Worm (Caenorhabditis elegans) whole organism, L2 larva: ENCODE results near the gene bus-18.

Experiments used
- C34F6.9 ChIP-seq: fragments of 150-350 bp; optimal IDR thresholded peaks from 2 replicates; lab custom pipeline; 2014; ENCODE audit warnings: missing biosample characterization, missing genetic modification characterization
- F13H6.1 ChIP-seq: sonication (generic microtip); optimal IDR thresholded peaks from 2 replicates; lab custom pipeline; 2016; ENCODE audit warnings: missing genetic modification characterization, missing compliant biosample characterization
- R02D3.7 ChIP-seq: fragments of 150-350 bp; optimal IDR thresholded peaks from 2 replicates; lab custom pipeline; 2014; ENCODE audit warnings: missing biosample characterization, missing genetic modification characterization
- Y55F3AM.14 ChIP-seq: fragments of 200-800 bp; sonication (Bioruptor generic); optimal IDR thresholded peaks from 2 replicates; lab custom pipeline; 2018; ENCODE audit warnings: mild to moderate bottlenecking, missing genetic modification characterization, missing compliant biosample characterization
- ZK546.5 ChIP-seq: sonication (generic microtip); optimal IDR thresholded peaks from 2 replicates; lab custom pipeline; 2017; ENCODE audit warnings: missing biosample characterization, missing genetic modification characterization
- alr-1 ChIP-seq: fragments of 150-350 bp; optimal IDR thresholded peaks from 2 replicates; lab custom pipeline; 2014; ENCODE audit warnings: missing biosample characterization, missing genetic modification characterization
- aly-2 ChIP-seq: fragments of 150-350 bp; optimal IDR thresholded peaks from 2 replicates; lab custom pipeline; 2014; ENCODE audit warnings: missing biosample characterization, missing genetic modification characterization
- blmp-1 ChIP-seq: sonication (generic microtip); optimal IDR thresholded peaks from 2 replicates; lab custom pipeline; 2017; ENCODE audit warnings: missing genetic modification characterization, mild to moderate bottlenecking, missing compliant biosample characterization, antibody characterized with exemption, moderate library complexity; ENCODE audit not compliant: insufficient read depth
- ceh-16 ChIP-seq: fragments of 150-350 bp; optimal IDR thresholded peaks from 2 replicates; lab custom pipeline; 2014; ENCODE audit warnings: missing biosample characterization, missing genetic modification characterization
- ceh-82 ChIP-seq: fragments of 150-350 bp; optimal IDR thresholded peaks from 2 replicates; lab custom pipeline; 2014; ENCODE audit warnings: missing biosample characterization, missing genetic modification characterization
- crh-2 ChIP-seq: sonication (generic microtip); optimal IDR thresholded peaks from 2 replicates; lab custom pipeline; 2017; ENCODE audit warnings: missing biosample characterization, missing genetic modification characterization
- dmd-4 ChIP-seq: sonication (generic microtip); optimal IDR thresholded peaks from 2 replicates; lab custom pipeline; 2017; ENCODE audit warnings: missing biosample characterization, missing genetic modification characterization
- egl-27 ChIP-seq: sonication (generic microtip); optimal IDR thresholded peaks from 3 replicates; lab custom pipeline; 2017; ENCODE audit warnings: missing biosample characterization, missing genetic modification reagents, missing genetic modification characterization
- elt-1 ChIP-seq: fragments of 150-350 bp; optimal IDR thresholded peaks from 2 replicates; lab custom pipeline; 2014; ENCODE audit warnings: missing biosample characterization, missing genetic modification characterization
- fos-1 ChIP-seq: fragments of 150-350 bp; optimal IDR thresholded peaks from 2 replicates; lab custom pipeline; 2014; ENCODE audit warnings: missing biosample characterization, missing genetic modification characterization
- gmeb-1 ChIP-seq: fragments of 150-350 bp; optimal IDR thresholded peaks from 2 replicates; lab custom pipeline; 2014; ENCODE audit warnings: missing biosample characterization, missing genetic modification characterization
- lin-11 ChIP-seq: fragments of 150-350 bp; sonication (generic microtip); optimal IDR thresholded peaks from 2 replicates; lab custom pipeline; 2014; ENCODE audit warnings: missing biosample characterization, missing genetic modification characterization, inconsistent platforms, mixed read lengths
- lin-13 ChIP-seq: fragments of 150-350 bp; optimal IDR thresholded peaks from 2 replicates; lab custom pipeline; 2014; ENCODE audit warnings: missing biosample characterization, missing genetic modification reagents, missing genetic modification characterization
- lin-39 ChIP-seq: fragments of 150-350 bp; optimal IDR thresholded peaks from 2 replicates; lab custom pipeline; 2014; ENCODE audit warnings: missing biosample characterization, missing genetic modification reagents, missing genetic modification characterization
- lsy-2 ChIP-seq, 2 experiments: fragments of 150-350 bp in 1 of 2; sonication (generic microtip) in 1 of 2; optimal IDR thresholded peaks; 2 replicates each; lab custom pipeline; 2014 to 2017; ENCODE audit warnings: missing biosample characterization in 2 of 2, missing genetic modification characterization in 2 of 2
- mbf-1 ChIP-seq: sonication (generic microtip); optimal IDR thresholded peaks from 2 replicates; lab custom pipeline; 2017; ENCODE audit warnings: missing biosample characterization, missing genetic modification characterization
- nhr-10 ChIP-seq: sonication (generic microtip); optimal IDR thresholded peaks from 2 replicates; lab custom pipeline; 2017; ENCODE audit warnings: missing biosample characterization, missing genetic modification characterization
- nhr-11 ChIP-seq: fragments of 150-350 bp; optimal IDR thresholded peaks from 2 replicates; lab custom pipeline; 2014; ENCODE audit warnings: missing biosample characterization, missing genetic modification characterization
- nhr-12 ChIP-seq: fragments of 150-350 bp; optimal IDR thresholded peaks from 2 replicates; lab custom pipeline; 2014; ENCODE audit warnings: missing biosample characterization, missing genetic modification characterization
- nhr-129 ChIP-seq: fragments of 150-350 bp; optimal IDR thresholded peaks from 2 replicates; lab custom pipeline; 2014; ENCODE audit warnings: missing biosample characterization, missing genetic modification characterization
- nhr-21 ChIP-seq: fragments of 150-350 bp; optimal IDR thresholded peaks from 2 replicates; lab custom pipeline; 2014; ENCODE audit warnings: missing biosample characterization, missing genetic modification characterization
- nhr-237 ChIP-seq: fragments of 150-350 bp; optimal IDR thresholded peaks from 2 replicates; lab custom pipeline; 2014; ENCODE audit warnings: missing biosample characterization, missing genetic modification characterization
- nhr-25 ChIP-seq: fragments of 150-350 bp; sonication (generic microtip); optimal IDR thresholded peaks from 3 replicates; lab custom pipeline; 2014; ENCODE audit warnings: missing biosample characterization, missing genetic modification characterization
- nhr-6 ChIP-seq: fragments of 150-350 bp; optimal IDR thresholded peaks from 2 replicates; lab custom pipeline; 2014; ENCODE audit warnings: missing biosample characterization, missing genetic modification characterization
- peb-1 ChIP-seq: fragments of 150-350 bp; optimal IDR thresholded peaks from 2 replicates; lab custom pipeline; 2014; ENCODE audit warnings: missing biosample characterization, missing genetic modification characterization
- skn-1 ChIP-seq: sonication (generic microtip); optimal IDR thresholded peaks from 2 replicates; lab custom pipeline; 2017; ENCODE audit warnings: missing biosample characterization, missing genetic modification characterization
- sma-3 ChIP-seq: sonication (generic microtip); optimal IDR thresholded peaks from 2 replicates; lab custom pipeline; 2016; ENCODE audit warnings: missing genetic modification reagents, missing genetic modification characterization, missing compliant biosample characterization
- sma-9 ChIP-seq, 2 experiments: fragments of 150-350 bp in 1 of 2; sonication (generic microtip) in 1 of 2; optimal IDR thresholded peaks; 2 replicates each; lab custom pipeline; 2014 to 2016; ENCODE audit warnings: missing genetic modification characterization in 2 of 2, mild to moderate bottlenecking in 1 of 2, missing biosample characterization in 1 of 2, missing compliant biosample characterization in 1 of 2, missing genetic modification reagents in 1 of 2, moderate library complexity in 1 of 2
- snpc-4 ChIP-seq: fragments of 150-350 bp; optimal IDR thresholded peaks from 2 replicates; lab custom pipeline; 2014; ENCODE audit warnings: missing biosample characterization, missing genetic modification characterization
- unc-39 ChIP-seq: fragments of 150-350 bp; optimal IDR thresholded peaks from 2 replicates; lab custom pipeline; 2014; ENCODE audit warnings: missing biosample characterization, missing genetic modification characterization
- unc-55 ChIP-seq: fragments of 150-350 bp; sonication (generic microtip); optimal IDR thresholded peaks from 3 replicates; lab custom pipeline; 2014; ENCODE audit warnings: missing biosample characterization, missing genetic modification reagents, missing genetic modification characterization
- ztf-11 ChIP-seq: sonication (generic microtip); optimal IDR thresholded peaks from 2 replicates; lab custom pipeline; 2017; ENCODE audit warnings: missing biosample characterization, missing genetic modification characterization

bus-18 gene

ce11 chrV:11733460-11733859 is 40.1 kb upstream of the bus-18 start, which contains the start of gene npp-22:
Gene npp-22, minus strand, starts transcription at chrV:11733472.
- TF ChIP-seq sma-3 (peak; percentile 54), gmeb-1 (tag; lab: Kevin White, UChicago) (peak; percentile 95), F13H6.1 (tag; lab: Kevin White, UChicago) (peak; percentile 50), peb-1 (tag; lab: Kevin White, UChicago) (no peak), crh-2 (tag; lab: Kevin White, UChicago) (peak; percentile 47), snpc-4 (no peak), egl-27 (no peak), blmp-1 (tag; lab: Kevin White, UChicago) (no peak), lsy-2 (tag; optimal IDR thresholded peaks at IDR 0.05; lab: Kevin White, UChicago) (peak; percentile 25 to 78), ztf-11 (no peak), skn-1 (tag; lab: Kevin White, UChicago) (no peak), unc-39 (no peak), nhr-21 (tag; lab: Kevin White, UChicago) (peak; percentile 40), fos-1 (peak; percentile 38), elt-1 (tag; lab: Kevin White, UChicago) (no peak), unc-55 (GFP tag; lab: Kevin White, UChicago) (no peak), nhr-25 (tag; lab: Kevin White, UChicago) (peak; percentile 39), nhr-237 (tag; lab: Kevin White, UChicago) (no peak), nhr-6 (tag; lab: Kevin White, UChicago) (no peak), ceh-16 (no peak), lin-13 (GFP tag; lab: Kevin White, UChicago) (peak; percentile 36), sma-9 (GFP tag; optimal IDR thresholded peaks at IDR 0.05; lab: Kevin White, UChicago) (peak; percentile 60), sma-9 (tag; optimal IDR thresholded peaks at IDR 0.05; lab: Kevin White, UChicago) (no peak), aly-2 (tag; lab: Kevin White, UChicago) (no peak), dmd-4 (tag; lab: Kevin White, UChicago) (no peak), mbf-1 (tag; lab: Kevin White, UChicago) (no peak), lin-11 (tag; lab: Kevin White, UChicago) (peak; percentile 56)

DNA sequence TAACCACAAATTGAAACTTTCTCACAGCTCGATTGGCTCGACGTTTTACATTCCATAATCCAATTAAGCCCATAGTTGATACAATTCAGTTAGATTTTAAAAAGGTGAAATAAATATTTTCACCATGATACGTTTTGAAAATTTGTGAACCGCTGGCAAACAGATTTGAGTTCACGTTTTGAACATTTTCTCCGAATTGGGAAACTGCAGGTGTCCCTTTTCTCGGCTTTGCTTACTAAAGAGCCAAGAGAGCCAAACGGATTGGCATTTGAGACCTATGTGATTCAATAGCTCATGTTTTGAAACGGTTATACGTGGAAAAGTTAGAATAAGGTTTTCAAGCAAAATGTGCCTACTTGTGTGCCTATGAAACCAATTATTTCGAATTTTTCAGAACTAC is 36.6 kb upstream of the bus-18 start, which contains the start of gene spe-42:
TSS of gene spe-42 (minus strand) at position 101 of the 400 bp plus-strand sequence.
- TF ChIP-seq ZK546.5, result no peak
- no peak for TF ChIP-seq fos-1
- TF ChIP-seq unc-55 (GFP tag; lab: Kevin White, UChicago), result no peak
- no peak for TF ChIP-seq nhr-11
- TF ChIP-seq R02D3.7 (tag; lab: Kevin White, UChicago), result no peak
- TF ChIP-seq F13H6.1 (tag; lab: Kevin White, UChicago), result no peak
- no peak for TF ChIP-seq crh-2 (tag; lab: Kevin White, UChicago)
- TF ChIP-seq mbf-1 (tag; lab: Kevin White, UChicago), result no peak
- TF ChIP-seq Y55F3AM.14, result no peak
- TF ChIP-seq nhr-12 (tag; lab: Kevin White, UChicago), result no peak
- no peak for TF ChIP-seq sma-9 (GFP tag; optimal IDR thresholded peaks at IDR 0.05; lab: Kevin White, UChicago)
- no peak for TF ChIP-seq sma-9 (tag; optimal IDR thresholded peaks at IDR 0.05; lab: Kevin White, UChicago)
- no peak for TF ChIP-seq snpc-4
- TF ChIP-seq ztf-11, result no peak
- no peak for TF ChIP-seq lsy-2 (tag; optimal IDR thresholded peaks at IDR 0.05; lab: Kevin White, UChicago)
- no peak for TF ChIP-seq alr-1
- no peak for TF ChIP-seq lin-39 (tag; lab: Kevin White, UChicago)
- TF ChIP-seq, all 48 proteins: peak for 0

DNA sequence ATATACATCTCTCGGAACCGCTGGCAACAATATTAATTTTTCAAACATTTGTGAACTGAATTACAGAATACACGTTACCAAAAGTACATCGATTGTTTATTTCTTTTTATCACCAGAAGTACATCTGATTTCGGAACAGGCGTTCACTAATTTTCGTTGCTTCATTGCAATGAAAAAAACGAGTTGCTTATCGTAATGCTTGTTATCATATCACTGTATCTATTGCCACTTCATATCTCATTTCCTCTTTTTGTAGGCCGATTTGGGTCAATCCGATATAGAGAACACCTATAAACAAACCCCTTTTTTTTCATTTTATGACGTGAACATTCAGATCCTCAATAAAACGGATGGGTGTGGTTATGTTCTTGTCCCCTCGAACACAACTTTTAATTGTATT is 36.2 kb upstream of the bus-18 start:
- TF ChIP-seq aly-2 (tag; lab: Kevin White, UChicago), result no peak
- no peak for TF ChIP-seq sma-9 (GFP tag; optimal IDR thresholded peaks at IDR 0.05; lab: Kevin White, UChicago)
- TF ChIP-seq sma-9 (tag; optimal IDR thresholded peaks at IDR 0.05; lab: Kevin White, UChicago), result no peak
- no peak for TF ChIP-seq nhr-129 (tag; lab: Kevin White, UChicago)
- no peak for TF ChIP-seq ceh-16
- no peak for TF ChIP-seq R02D3.7 (tag; lab: Kevin White, UChicago)
- TF ChIP-seq dmd-4 (tag; lab: Kevin White, UChicago), result no peak
- TF ChIP-seq nhr-10, result no peak
- TF ChIP-seq C34F6.9 (tag; lab: Kevin White, UChicago), result no peak
- no peak for TF ChIP-seq lin-13 (GFP tag; lab: Kevin White, UChicago)
- TF ChIP-seq lin-39 (tag; lab: Kevin White, UChicago), result no peak
- no peak for TF ChIP-seq lsy-2 (tag; optimal IDR thresholded peaks at IDR 0.05; lab: Kevin White, UChicago)
- no peak for TF ChIP-seq crh-2 (tag; lab: Kevin White, UChicago)
- no peak for TF ChIP-seq ceh-82 (tag; lab: Kevin White, UChicago)
- no peak for TF ChIP-seq ZK546.5
- no peak for TF ChIP-seq blmp-1 (tag; lab: Kevin White, UChicago)
